Worm (Caenorhabditis elegans): ENCODE measurements around the gene nspg-13.

DNA sequence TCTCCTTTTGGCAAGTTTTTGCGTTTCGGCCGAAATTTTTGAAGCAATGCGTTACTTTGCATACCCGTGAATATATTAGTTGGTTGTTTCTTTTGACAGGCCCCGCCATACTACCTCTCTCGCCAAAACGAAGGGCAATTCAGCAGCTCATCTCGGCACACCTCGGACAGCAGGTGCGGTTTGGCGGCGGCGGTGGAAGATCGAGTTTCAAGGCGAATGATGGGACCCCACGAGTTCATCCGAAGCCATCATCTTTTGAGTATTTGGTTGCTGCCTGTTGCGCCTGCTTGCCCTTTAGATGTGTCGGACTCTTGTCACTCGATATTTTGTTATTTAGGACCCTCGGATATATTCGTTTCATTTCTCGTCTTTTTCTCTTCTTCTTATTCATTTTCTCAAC, 46.7 kb upstream of the nspg-13 start:
- TF ChIP-seq F10E7.11 (tag; optimal IDR thresholded peaks at IDR 0.05), result no peak
- no peak for TF ChIP-seq unc-62 (GFP tag; optimal IDR thresholded peaks at IDR 0.05)
- TF ChIP-seq nfya-1 (tag; optimal IDR thresholded peaks at IDR 0.05; ENCODE audit: borderline replicate concordance, insufficient read depth), result no peak
- TF ChIP-seq B0035.1 (tag; optimal IDR thresholded peaks at IDR 0.05), result no peak
- TF ChIP-seq lsl-1 (GFP tag; optimal IDR thresholded peaks at IDR 0.05), result no peak
- no peak for TF ChIP-seq ceh-100 (GFP tag; IDR thresholded peaks at IDR 0.05)
